Worm (Caenorhabditis elegans): ENCODE data around the gene K08H2.5.

The K08H2.5 gene

ce11 chrX:13225111-13225905 is 16.8 kb downstream of the K08H2.5 start (continued):
- no peak for TF ChIP-seq nhr-237 (tag; optimal IDR thresholded peaks at IDR 0.05)
- TF ChIP-seq blmp-1 (tag; optimal IDR thresholded peaks at IDR 0.05), result peak; percentile 12
- TF ChIP-seq pax-3 (tag; optimal IDR thresholded peaks at IDR 0.05), result peak; percentile 18
- TF ChIP-seq nhr-20 (tag; optimal IDR thresholded peaks at IDR 0.05), result peak; percentile 16
- TF ChIP-seq nhr-90 (tag; optimal IDR thresholded peaks at IDR 0.05; ENCODE audit: poor library complexity), result peak; percentile 8
- peak; percentile 45 for TF ChIP-seq mep-1 (tag; optimal IDR thresholded peaks at IDR 0.05)
- peak in 1 of 2 experiments; percentile 12 for TF ChIP-seq lsy-2 (tag; optimal IDR thresholded peaks at IDR 0.05)
- TF ChIP-seq nhr-76 (tag; optimal IDR thresholded peaks at IDR 0.05), result no peak
- no peak for TF ChIP-seq snpc-4 (tag; optimal IDR thresholded peaks at IDR 0.05)
- no peak for TF ChIP-seq fkh-10 (GFP tag; optimal IDR thresholded peaks at IDR 0.05)
- TF ChIP-seq snu-23 (GFP tag; optimal IDR thresholded peaks at IDR 0.05), result peak; percentile 38
- no peak for TF ChIP-seq zip-4 (GFP tag; optimal IDR thresholded peaks at IDR 0.05)
- no peak for TF ChIP-seq ztf-4 (tag; optimal IDR thresholded peaks at IDR 0.05)
- peak; percentile 77 for TF ChIP-seq fkh-8 (tag; optimal IDR thresholded peaks at IDR 0.05)
- TF ChIP-seq tbx-2 (tag; optimal IDR thresholded peaks at IDR 0.05), result peak; percentile 40
- no peak for TF ChIP-seq egl-27 (tag; optimal IDR thresholded peaks at IDR 0.05)
- TF ChIP-seq lin-15B (tag; optimal IDR thresholded peaks at IDR 0.05), result no peak
- TF ChIP-seq ztf-11 (tag; optimal IDR thresholded peaks at IDR 0.05), result peak in 1 of 2 experiments; percentile 50
- TF ChIP-seq sox-4 (tag; optimal IDR thresholded peaks at IDR 0.05), result peak; percentile 14
- peak in 1 of 3 experiments; percentile 11 for TF ChIP-seq dpl-1 (GFP tag; optimal IDR thresholded peaks at IDR 0.05)
- TF ChIP-seq unc-98 (GFP tag; IDR thresholded peaks at IDR 0.05), result no peak
- TF ChIP-seq nhr-85 (tag), result peak; percentile 75
- peak in 1 of 3 experiments; percentile 13 for TF ChIP-seq ceh-82 (tag; optimal IDR thresholded peaks at IDR 0.05)
- peak; percentile 35 for TF ChIP-seq rnt-1 (tag; optimal IDR thresholded peaks at IDR 0.05)
- TF ChIP-seq ets-5 (GFP tag; IDR thresholded peaks at IDR 0.05), result no peak
- TF ChIP-seq efl-3 (GFP tag; optimal IDR thresholded peaks at IDR 0.05), result no peak
- TF ChIP-seq F16B12.6 (tag; optimal IDR thresholded peaks at IDR 0.05), result no peak
- TF ChIP-seq mab-9 (GFP tag; IDR thresholded peaks at IDR 0.05), result no peak
- TF ChIP-seq C16A3.4 (tag; optimal IDR thresholded peaks at IDR 0.05), result no peak
- TF ChIP-seq unc-130 (tag; optimal IDR thresholded peaks at IDR 0.05), result no peak
- TF ChIP-seq C34B4.2 (tag; optimal IDR thresholded peaks at IDR 0.05), result no peak
- TF ChIP-seq mef-2 (tag; optimal IDR thresholded peaks at IDR 0.05), result no peak
- TF ChIP-seq unc-30 (tag; optimal IDR thresholded peaks at IDR 0.05), result no peak
- no peak for TF ChIP-seq zag-1 (tag; optimal IDR thresholded peaks at IDR 0.05)
- no peak for TF ChIP-seq Y116A8C.19 (tag; optimal IDR thresholded peaks at IDR 0.05; ENCODE audit: borderline replicate concordance)
- peak; percentile 19 for TF ChIP-seq nhr-71 (tag; optimal IDR thresholded peaks at IDR 0.05)
- no peak for TF ChIP-seq aha-1 (tag; optimal IDR thresholded peaks at IDR 0.05)
- no peak for TF ChIP-seq nhr-11 (tag; optimal IDR thresholded peaks at IDR 0.05)
- TF ChIP-seq sup-37 (GFP tag; optimal IDR thresholded peaks at IDR 0.05), result no peak
- TF ChIP-seq fos-1 (tag; optimal IDR thresholded peaks at IDR 0.05), result no peak
- no peak for TF ChIP-seq fkh-4 (tag; optimal IDR thresholded peaks at IDR 0.05; ENCODE audit: borderline replicate concordance)
- TF ChIP-seq elt-2 (tag; optimal IDR thresholded peaks at IDR 0.05), result peak; percentile 55
- no peak for TF ChIP-seq egl-13 (tag; optimal IDR thresholded peaks at IDR 0.05)
- no peak for TF ChIP-seq ceh-8 (GFP tag; optimal IDR thresholded peaks at IDR 0.05)
